Fruit fly (Drosophila melanogaster): ENCODE results near the gene Gr64e.

Gene Gr64e

DNA sequence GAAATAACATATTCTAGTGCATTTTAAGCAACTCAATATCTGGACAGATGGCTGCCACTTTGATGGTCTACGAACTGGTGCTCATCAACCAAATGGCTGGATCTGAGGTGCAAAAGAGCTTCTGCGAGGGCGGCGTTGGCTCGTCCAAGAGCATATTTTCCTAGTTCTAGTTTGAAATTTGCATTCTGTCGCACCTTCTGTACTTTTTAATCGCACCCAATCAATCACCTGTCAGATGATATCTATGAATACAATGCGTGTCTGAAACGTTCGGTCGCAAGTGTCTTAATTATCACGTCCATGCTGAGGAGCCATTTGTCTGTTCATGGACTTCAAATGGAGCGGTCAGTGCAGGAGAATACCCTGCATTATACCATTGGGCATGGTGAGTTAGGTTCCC, at the start of gene Gr64e, which contains the start of gene Gr64d:
TSS of gene Gr64e (plus strand) at position 380 of the 400 bp plus-strand sequence.
TSS of gene Gr64d (plus strand) at position 301 of the 400 bp plus-strand sequence.
- no peak for TF ChIP-seq CG17801 (GFP tag; optimal IDR thresholded peaks at IDR 0.05; ENCODE audit: partially characterized antibody)

DNA sequence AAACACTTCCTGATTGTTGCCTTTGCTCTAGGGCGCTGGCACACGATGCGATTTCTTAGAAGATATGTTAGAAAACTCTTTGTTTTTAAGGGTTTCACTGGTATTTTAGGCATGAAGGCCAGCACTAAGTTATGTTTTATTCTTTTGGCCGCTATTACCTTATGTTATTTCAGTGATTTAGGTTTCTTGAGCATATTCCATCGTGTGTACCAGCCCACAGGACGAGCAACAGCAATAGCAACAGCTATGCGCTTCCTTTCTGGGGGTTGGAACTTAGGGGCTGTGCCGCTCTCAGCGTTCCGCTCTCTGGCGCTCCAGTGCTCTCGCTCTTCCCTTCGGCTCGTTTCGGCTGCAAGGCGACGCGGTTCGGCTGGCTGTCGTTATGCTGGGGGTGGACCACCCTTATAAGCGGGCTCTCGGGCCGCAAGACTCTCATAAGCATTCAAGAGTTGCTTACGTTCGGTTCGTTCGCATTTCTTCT, 48.4 kb upstream of the Gr64e start, which contains the start of gene scrt:
TSS of gene scrt (plus strand) at position 431 of the 481 bp plus-strand sequence.
- no peak for TF ChIP-seq CG17801 (GFP tag; optimal IDR thresholded peaks at IDR 0.05; ENCODE audit: partially characterized antibody)

DNA sequence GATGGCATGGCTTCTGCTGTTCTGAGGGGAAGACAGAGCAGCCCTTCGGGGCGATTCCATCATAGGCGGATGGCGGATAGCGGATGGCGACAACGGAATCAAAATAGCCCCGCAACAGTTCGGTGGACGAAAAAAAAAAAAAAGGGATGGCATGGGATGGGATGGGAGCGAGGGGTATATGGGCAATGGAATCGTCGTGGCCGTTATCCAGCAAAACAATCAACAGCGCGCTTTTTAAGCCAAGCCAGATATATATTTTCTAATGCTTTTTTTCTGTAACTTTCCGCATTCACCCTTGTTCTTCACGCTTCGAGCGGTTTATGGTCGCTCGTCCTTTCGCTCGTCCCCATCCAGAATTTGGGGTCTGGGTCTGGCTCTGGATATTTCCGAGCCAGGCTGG, 36.4 kb upstream of the Gr64e start:
- TF ChIP-seq CG17801 (GFP tag; optimal IDR thresholded peaks at IDR 0.05; ENCODE audit: partially characterized antibody), result no peak

DNA sequence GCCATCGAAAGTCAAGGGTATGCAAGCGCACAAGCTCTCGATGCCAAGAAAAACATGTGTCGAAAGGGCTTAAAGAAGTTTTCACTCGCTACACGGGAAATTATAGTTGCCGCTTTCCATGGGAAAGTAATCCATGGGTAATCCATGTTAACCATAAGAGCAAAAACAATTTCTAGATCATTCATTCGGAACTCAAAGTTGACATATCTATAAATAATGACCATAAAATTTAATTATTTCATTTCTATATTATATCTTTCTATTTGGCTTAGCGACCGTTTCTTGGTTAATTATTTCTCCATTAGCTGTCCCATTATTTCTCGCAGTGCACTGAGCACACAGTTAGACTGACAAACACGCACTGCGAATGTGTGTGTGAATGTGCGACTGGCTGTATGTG, 31.2 kb upstream of the Gr64e start:
- no peak for TF ChIP-seq CG17801 (GFP tag; optimal IDR thresholded peaks at IDR 0.05; ENCODE audit: partially characterized antibody)

DNA sequence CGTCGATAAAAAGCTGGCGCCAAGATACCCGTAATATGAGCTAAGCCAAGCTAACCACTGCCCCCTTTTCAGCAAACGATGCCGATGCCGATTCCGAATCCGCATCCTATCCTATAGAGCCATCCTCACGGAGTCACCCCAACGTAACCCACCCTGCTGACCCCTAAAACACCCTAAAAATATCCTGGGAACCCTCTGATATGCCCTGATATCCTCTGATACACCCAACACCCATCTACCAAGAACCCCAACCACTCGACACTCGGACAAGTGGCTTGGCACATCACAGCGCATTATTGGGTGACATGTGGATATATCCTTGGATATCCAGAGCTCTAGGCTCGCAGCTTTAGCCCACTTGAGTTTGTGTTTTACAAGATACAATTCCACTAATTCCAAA, 30.4 kb upstream of the Gr64e start:
- TF ChIP-seq CG17801 (GFP tag; optimal IDR thresholded peaks at IDR 0.05; ENCODE audit: partially characterized antibody), result no peak

DNA sequence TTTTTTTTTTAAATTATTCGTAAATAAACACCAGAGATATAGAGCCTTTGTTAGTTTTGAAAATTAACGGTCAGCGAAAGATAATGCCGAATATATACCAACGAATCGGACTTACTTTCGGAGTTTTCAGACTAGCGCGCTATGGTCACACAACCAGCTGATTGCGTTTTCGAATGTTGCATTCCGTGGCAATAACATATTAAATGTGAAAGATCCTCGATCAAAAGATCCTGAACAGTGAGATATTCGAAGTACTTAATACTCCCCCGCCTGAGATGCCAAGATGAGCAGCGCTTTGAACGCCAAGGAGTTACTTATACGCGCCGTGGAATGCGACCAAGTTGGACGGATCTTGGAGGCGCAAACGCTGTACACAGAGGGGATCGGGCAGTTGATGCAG, 28.6 kb upstream of the Gr64e start, which contains the start of gene CG14985:
TSS of gene CG14985 (plus strand) at position 159 of the 400 bp plus-strand sequence.
- no peak for TF ChIP-seq CG17801 (GFP tag; optimal IDR thresholded peaks at IDR 0.05; ENCODE audit: partially characterized antibody)

DNA sequence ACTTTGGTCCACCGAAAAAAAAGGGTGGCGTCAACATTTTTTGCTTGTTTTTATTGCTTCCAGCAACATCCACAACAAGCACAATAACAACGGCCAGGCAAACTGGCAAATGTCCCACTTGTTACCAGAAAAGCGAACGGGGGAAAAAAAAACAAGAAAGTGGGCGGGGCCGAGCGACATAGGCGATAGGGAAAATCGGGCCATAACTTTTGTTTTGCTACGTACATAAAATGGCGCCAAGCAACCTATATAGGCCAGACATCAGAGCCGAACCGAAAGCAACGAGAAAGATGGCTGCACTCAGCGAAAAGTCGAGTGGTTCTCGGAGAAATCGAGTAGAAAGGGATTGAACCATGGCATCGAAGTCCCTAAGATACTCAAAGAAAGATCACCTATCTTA, 24.7 kb upstream of the Gr64e start:
- TF ChIP-seq CG17801 (GFP tag; optimal IDR thresholded peaks at IDR 0.05; ENCODE audit: partially characterized antibody), result no peak

DNA sequence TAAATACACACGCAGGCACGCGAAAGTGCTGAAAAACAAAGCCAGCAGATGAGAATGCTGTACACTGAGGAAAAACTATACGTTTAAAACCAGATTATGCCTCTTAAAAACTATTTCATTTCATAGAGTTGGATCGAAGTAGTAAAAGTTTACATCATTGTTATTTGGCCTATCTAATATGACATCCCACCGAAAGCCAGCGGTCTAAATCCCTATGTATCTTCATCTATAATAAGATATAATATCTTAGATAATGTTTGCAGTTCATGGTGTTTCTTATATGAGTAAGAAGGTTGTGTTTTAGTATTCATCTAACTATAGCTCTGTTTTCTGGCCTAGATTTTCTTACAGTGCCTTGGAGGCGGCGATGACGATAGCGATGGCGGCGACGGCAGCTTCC, 21.8 kb upstream of the Gr64e start:
- TF ChIP-seq CG17801 (GFP tag; optimal IDR thresholded peaks at IDR 0.05; ENCODE audit: partially characterized antibody), result no peak

DNA sequence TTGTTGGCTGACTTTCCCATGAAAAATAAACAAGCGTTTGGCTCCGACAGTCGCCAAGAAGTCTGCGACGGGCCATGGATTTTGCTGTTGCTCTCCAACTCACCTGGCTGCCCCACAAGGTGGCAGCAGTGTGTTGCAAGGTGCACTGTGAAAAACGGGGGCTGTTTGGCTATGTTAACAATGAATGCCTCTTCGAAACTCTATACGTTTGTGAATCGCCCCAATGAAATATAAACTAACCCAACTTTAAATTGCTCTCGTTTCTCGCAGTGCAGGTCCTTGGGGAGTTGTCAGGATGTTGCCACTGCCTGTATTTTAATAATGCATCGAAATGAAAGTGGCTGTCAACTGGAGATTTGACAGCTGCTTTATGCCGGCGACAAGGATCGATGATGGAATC, 17.6 kb upstream of the Gr64e start:
- TF ChIP-seq CG17801 (GFP tag; optimal IDR thresholded peaks at IDR 0.05; ENCODE audit: partially characterized antibody), result no peak

DNA sequence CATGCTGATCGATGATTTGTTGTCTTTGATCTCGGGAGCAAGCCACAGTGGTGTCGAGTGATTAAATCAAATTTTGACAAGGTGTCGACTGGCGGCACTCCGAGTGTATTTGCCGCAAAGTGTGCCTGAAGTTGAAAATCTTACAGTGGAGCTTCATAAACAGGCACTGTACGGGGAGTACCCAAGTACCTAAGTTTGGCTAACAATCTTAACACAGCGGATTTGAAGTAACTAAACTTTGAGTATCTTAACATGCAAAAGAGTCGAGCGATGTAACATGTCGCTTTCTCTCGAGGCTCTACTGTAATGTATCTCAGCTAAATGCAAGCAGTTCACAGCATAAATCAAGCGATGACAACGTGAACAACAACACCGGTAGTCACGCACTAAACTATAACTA, 15.2 kb upstream of the Gr64e start:
- TF ChIP-seq CG17801 (GFP tag; optimal IDR thresholded peaks at IDR 0.05; ENCODE audit: partially characterized antibody), result no peak

DNA sequence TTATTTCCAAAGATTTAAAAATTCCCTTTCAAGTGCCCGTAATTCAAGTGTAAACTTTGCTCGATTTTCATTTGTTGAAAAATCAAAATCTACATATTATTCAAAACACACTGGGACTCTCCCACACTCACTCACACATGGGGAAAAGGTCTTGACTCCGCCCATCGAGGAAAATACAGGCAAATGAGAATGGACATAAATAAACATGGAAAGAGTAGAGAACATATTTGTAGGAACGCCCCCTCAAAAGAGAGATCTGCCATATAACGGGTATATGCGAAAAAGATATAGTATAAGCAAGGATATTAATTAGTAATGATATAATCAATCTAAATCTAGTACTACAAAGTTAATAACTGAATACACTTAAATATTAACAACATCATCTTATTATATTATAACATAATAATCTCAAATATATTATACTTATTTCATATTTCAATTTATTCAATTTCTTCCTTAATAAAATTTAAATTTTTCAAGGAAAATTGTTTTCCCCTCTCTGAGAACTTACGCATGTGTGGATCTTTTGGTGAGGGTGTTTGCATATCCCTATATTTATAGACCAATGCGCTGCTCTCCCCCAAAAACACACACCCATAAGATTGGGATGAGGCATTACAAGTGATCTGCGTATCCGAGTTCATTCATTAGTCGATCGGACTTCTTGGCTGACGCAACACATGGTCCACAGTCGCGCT, 13.6 kb upstream of the Gr64e start, which contains the start of gene FoxL1:
TSS of gene FoxL1 (plus strand) at position 651 of the 701 bp plus-strand sequence.
- TF ChIP-seq CG17801 (GFP tag; optimal IDR thresholded peaks at IDR 0.05; ENCODE audit: partially characterized antibody), result no peak

DNA sequence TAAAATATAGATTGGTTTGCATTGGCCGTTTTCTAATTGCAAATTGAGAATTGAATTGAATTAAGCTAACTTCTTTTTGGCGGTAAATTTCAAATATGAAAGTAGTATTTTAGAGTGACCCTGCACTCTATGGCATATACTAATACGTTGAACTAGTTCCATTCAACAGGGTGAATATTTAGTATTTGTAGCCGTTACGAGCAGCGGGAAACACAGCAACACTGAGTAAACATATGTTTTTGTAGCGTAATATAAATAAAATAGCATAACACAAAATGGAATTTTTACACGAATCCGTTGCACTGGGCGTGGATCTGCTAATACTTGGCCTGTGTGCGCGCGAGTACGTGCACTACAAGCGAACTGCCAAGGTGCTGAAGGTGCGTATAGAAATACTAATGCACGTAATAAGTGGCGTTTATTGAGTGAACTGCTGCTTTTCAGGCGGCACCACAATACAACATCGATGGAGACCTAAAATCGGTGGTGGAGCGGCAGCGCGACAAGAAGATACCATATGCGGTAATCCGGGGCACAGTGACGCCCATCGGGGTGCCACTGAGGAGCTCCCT, 10.6 kb upstream of the Gr64e start, which contains the start of gene Mul1:
TSS of gene Mul1 (plus strand) at position 198 of the 572 bp plus-strand sequence.
- peak; percentile 50 for TF ChIP-seq CG17801 (GFP tag; optimal IDR thresholded peaks at IDR 0.05; ENCODE audit: partially characterized antibody)

DNA sequence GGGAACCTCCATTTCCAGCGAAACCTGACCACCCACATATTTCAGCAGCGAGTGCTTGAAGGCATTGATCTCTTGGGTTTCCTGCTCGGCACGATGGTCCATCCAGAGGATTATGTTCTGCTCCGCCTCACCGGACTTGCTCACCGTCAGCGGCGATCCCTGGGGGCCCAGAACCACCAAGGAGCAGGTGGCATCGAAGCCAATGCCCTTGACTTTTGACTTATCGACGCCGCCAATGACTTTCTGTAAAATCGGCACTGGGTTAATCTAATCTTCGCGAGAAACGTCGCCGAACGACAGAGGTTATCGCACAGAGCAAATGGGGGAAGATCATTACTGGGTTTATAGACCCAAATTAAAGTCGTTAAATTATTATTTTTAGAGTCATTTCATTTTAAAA, 7.5 kb upstream of the Gr64e start:
- TF ChIP-seq CG17801 (GFP tag; optimal IDR thresholded peaks at IDR 0.05; ENCODE audit: partially characterized antibody), result no peak

DNA sequence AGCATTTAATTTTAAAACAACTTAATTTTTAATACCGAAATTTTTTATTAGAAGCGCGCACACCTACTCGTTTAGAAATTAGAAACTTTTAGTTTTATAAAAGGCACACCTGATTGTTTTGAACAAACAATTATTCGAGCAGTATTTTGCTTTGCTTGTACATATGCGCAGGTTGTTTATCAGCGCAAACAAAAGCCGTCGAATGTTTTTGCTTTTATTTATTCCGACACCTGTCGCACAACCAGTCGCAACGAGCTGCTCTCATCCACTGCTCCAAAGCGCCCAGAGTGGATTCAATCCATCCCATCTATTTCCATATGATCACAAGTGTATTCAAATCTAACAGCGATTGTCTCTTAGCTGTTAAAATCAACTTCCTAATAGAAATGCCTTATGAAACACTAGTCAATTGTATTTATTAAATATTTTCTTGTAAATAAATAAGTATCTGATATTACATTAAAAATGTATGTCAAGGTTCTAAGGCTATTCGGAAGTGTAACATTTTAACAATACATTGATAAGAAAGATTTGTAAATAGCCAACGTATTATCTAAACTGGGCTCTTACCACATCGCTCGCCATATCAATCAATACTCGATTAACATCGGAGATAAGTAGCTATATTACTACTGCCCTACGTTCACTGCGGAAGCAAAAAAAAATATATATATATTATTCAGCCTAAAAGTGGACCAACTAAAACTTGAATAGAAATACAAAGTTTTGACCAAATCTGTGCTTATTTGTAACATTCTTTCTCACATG, 6.0 kb upstream of the Gr64e start, which contains the start of gene CG11594:
TSS of gene CG11594 (minus strand) at position 274 of the 768 bp plus-strand sequence.
- TF ChIP-seq CG17801 (GFP tag; optimal IDR thresholded peaks at IDR 0.05; ENCODE audit: partially characterized antibody), result no peak

DNA sequence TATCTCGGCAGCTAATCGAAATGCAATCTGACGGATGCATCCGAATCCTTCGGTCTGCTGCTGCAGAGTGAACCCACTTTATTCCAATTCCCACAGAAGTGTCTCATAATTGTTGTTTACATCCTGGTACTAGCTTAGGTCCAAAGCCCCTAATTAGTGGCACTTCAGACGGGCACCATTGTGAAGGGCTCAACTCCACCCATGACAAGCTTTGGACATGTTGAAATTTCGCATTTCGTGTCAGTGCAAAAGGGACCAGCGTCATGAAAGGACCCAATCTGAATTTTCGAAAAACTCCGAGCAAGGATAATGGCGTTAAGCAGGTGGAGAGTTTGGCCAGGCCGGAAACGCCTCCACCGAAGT, 5.5 kb upstream of the Gr64e start, which contains the start of gene Gr64a:
TSS of gene Gr64a (plus strand) at position 264 of the 363 bp plus-strand sequence.
- TF ChIP-seq CG17801 (GFP tag; optimal IDR thresholded peaks at IDR 0.05; ENCODE audit: partially characterized antibody), result no peak

All from ovary, adult (tissue).